Worm (Caenorhabditis elegans): ENCODE measurements around the gene H20J04.4.

H20J04.4 gene

ce11 chrII:4299227-4299703 lies 29.6 kb upstream of the H20J04.4 start, which contains the start of gene sco-1:
TSS of gene sco-1 (plus strand) at chrII:4299653.
- TF ChIP-seq sma-9 (GFP tag; optimal IDR thresholded peaks at IDR 0.05) (peak; percentile 98), sma-9 (tag; optimal IDR thresholded peaks at IDR 0.05) (no peak), nhr-25 (tag; optimal IDR thresholded peaks at IDR 0.05) (peak; percentile 96), nhr-10 (tag; optimal IDR thresholded peaks at IDR 0.05) (peak; percentile 49), peb-1 (tag; optimal IDR thresholded peaks at IDR 0.05) (no peak), nhr-237 (tag; optimal IDR thresholded peaks at IDR 0.05) (peak; percentile 60), nhr-129 (tag; optimal IDR thresholded peaks at IDR 0.05) (peak; percentile 79), mbf-1 (tag; optimal IDR thresholded peaks at IDR 0.05) (no peak), mdl-1 (tag; optimal IDR thresholded peaks at IDR 0.05) (peak in 1 of 2 experiments; percentile 70), sem-4 (tag; optimal IDR thresholded peaks at IDR 0.05) (peak; percentile 94), nhr-12 (tag; optimal IDR thresholded peaks at IDR 0.05) (peak; percentile 34), elt-1 (tag; optimal IDR thresholded peaks at IDR 0.05) (no peak), gmeb-1 (tag; optimal IDR thresholded peaks at IDR 0.05) (peak; percentile 93), crh-2 (tag; optimal IDR thresholded peaks at IDR 0.05) (peak; percentile 97), nhr-77 (tag; optimal IDR thresholded peaks at IDR 0.05) (peak; percentile 73), dmd-4 (tag; optimal IDR thresholded peaks at IDR 0.05) (peak; percentile 31), ama-1 (optimal IDR thresholded peaks at IDR 0.05) (peak; percentile 63), ceh-82 (tag; optimal IDR thresholded peaks at IDR 0.05) (no peak), elt-3 (tag; optimal IDR thresholded peaks at IDR 0.05) (no peak), egl-27 (tag; optimal IDR thresholded peaks at IDR 0.05) (peak; percentile 95), Y55F3AM.14 (GFP tag; optimal IDR thresholded peaks at IDR 0.05) (peak; percentile 84), snpc-4 (tag; optimal IDR thresholded peaks at IDR 0.05) (peak; percentile 85), aly-2 (tag; optimal IDR thresholded peaks at IDR 0.05) (no peak), ceh-16 (tag; optimal IDR thresholded peaks at IDR 0.05) (peak; percentile 95), F13H6.1 (tag; optimal IDR thresholded peaks at IDR 0.05) (peak; percentile 94), nhr-21 (tag; optimal IDR thresholded peaks at IDR 0.05) (peak; percentile 94), ztf-1 (GFP tag; conservative IDR thresholded peaks at IDR 0.05) (no peak), fos-1 (tag; optimal IDR thresholded peaks at IDR 0.05) (peak; percentile 91), ZK546.5 (tag; optimal IDR thresholded peaks at IDR 0.05) (peak; percentile 72), unc-62 (GFP tag; optimal IDR thresholded peaks at IDR 0.05) (peak; percentile 82), nhr-11 (tag; optimal IDR thresholded peaks at IDR 0.05) (no peak), sma-3 (GFP tag; optimal IDR thresholded peaks at IDR 0.05) (peak; percentile 98), C34F6.9 (tag; optimal IDR thresholded peaks at IDR 0.05) (peak; percentile 95), nhr-23 (tag; optimal IDR thresholded peaks at IDR 0.05) (no peak), lin-13 (GFP tag; optimal IDR thresholded peaks at IDR 0.05) (peak; percentile 97), unc-39 (tag; optimal IDR thresholded peaks at IDR 0.05) (no peak), nhr-6 (tag; optimal IDR thresholded peaks at IDR 0.05) (peak; percentile 81), lin-11 (tag; optimal IDR thresholded peaks at IDR 0.05) (peak; percentile 96), zag-1 (tag; optimal IDR thresholded peaks at IDR 0.05) (peak; percentile 56), ztf-11 (tag; optimal IDR thresholded peaks at IDR 0.05) (peak; percentile 32), blmp-1 (tag; optimal IDR thresholded peaks at IDR 0.05; ENCODE audit: insufficient read depth) (peak; percentile 74), unc-55 (GFP tag; optimal IDR thresholded peaks at IDR 0.05) (peak; percentile 99), lin-39 (tag; optimal IDR thresholded peaks at IDR 0.05) (no peak), mab-5 (tag; optimal IDR thresholded peaks at IDR 0.05) (peak; percentile 95), alr-1 (tag; optimal IDR thresholded peaks at IDR 0.05) (no peak), ztf-4 (tag; optimal IDR thresholded peaks at IDR 0.05) (peak; percentile 82), lsy-2 (tag; optimal IDR thresholded peaks at IDR 0.05) (peak; percentile 93 to 97), R02D3.7 (tag; optimal IDR thresholded peaks at IDR 0.05) (peak; percentile 100), skn-1 (tag; optimal IDR thresholded peaks at IDR 0.05) (peak; percentile 4)
